Fruit fly (Drosophila melanogaster) whole organism: ENCODE measurements around the gene eca.

ENCODE experiments used
- EcR ChIP-seq, 2 experiments: fragments of >200 bp; optimal IDR thresholded peaks; 2 replicates each; lab custom pipeline; 2017; ENCODE audit warnings: missing biosample characterization in 2 of 2, missing genetic modification characterization in 2 of 2, missing genetic modification reagents in 2 of 2
- psq ChIP-seq: fragments of >200 bp; optimal IDR thresholded peaks from 2 replicates; lab custom pipeline; 2017
- usp ChIP-seq: fragments of >200 bp; optimal IDR thresholded peaks from 2 replicates; lab custom pipeline; 2017; ENCODE audit warnings: missing biosample characterization, missing genetic modification characterization, mixed read lengths

DNA sequence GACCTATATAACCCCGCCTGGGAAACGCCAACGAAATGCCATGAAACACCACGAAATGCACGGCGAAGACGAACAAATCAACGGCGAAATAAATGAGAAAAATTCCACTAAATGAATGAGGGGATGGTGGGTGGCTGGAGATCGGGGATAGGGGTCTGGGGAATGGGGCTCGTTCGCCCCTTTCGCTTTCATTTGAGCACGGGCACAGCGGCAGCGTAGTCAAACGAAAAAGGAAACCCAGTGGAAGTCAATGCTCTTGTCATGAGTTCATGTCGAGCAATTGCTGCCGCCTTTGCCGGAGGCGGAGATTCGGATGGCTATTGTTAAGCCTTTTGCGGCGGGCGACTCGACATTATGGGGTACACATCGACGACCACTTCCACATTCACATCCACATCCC lies 18.0 kb upstream of the eca start:
- TF ChIP-seq EcR (GFP tag; optimal IDR thresholded peaks at IDR 0.05; lab: Kevin White, UChicago), result no peak
- TF ChIP-seq psq (lab: Kevin White, UChicago), result no peak
- no peak for TF ChIP-seq usp (GFP tag; lab: Kevin White, UChicago)
